Fruit fly (Drosophila melanogaster) whole organism, prepupa: ENCODE measurements around the gene Nct.
A peak's percentile ranks its signal among the peaks of the same experiment; 100 is the strongest.

Source experiments
- Blimp-1 ChIP-seq: fragments of 200-800 bp; sonication (Bioruptor generic); optimal IDR thresholded peaks from 3 replicates; lab custom pipeline; 2017; ENCODE audit warnings: missing biosample characterization, missing genetic modification characterization, mild to moderate bottlenecking, moderate library complexity, missing genetic modification reagents
- CG15336 ChIP-seq: fragments of 200-800 bp; sonication (Bioruptor generic); IDR thresholded peaks from 2 replicates; pipeline ENCODE4 v1.3.6; 2022; ENCODE audit warnings: missing biosample characterization, missing genetic modification characterization
- CG1621 ChIP-seq: fragments of 200-800 bp; sonication (Bioruptor generic); optimal IDR thresholded peaks from 3 replicates; lab custom pipeline; 2018; ENCODE audit warnings: missing biosample characterization, mild to moderate bottlenecking, missing genetic modification characterization
- CG16779 ChIP-seq: fragments of 200-800 bp; sonication (Bioruptor generic); optimal IDR thresholded peaks from 3 replicates; lab custom pipeline; 2017; ENCODE audit warnings: missing biosample characterization, mild to moderate bottlenecking, missing genetic modification characterization
- CG3032 ChIP-seq: fragments of 200-800 bp; optimal IDR thresholded peaks from 2 replicates; lab custom pipeline; 2019; ENCODE audit warnings: missing biosample characterization, mild to moderate bottlenecking, missing genetic modification characterization, moderate library complexity
- CG34406 ChIP-seq: fragments of 200-800 bp; sonication (Bioruptor generic); optimal IDR thresholded peaks from 3 replicates; lab custom pipeline; 2016; ENCODE audit warnings: missing biosample characterization, missing genetic modification characterization
- Ets21C ChIP-seq: fragments of 200-800 bp; sonication (Bioruptor generic); optimal IDR thresholded peaks from 3 replicates; lab custom pipeline; 2016; ENCODE audit warnings: missing biosample characterization, missing genetic modification characterization
- Hr38 ChIP-seq: sonication (Bioruptor generic); optimal IDR thresholded peaks from 2 replicates; lab custom pipeline; 2016; ENCODE audit warnings: missing biosample characterization, missing genetic modification characterization
- Hr39 ChIP-seq: fragments of 200-800 bp; sonication (Bioruptor generic); optimal IDR thresholded peaks from 2 replicates; lab custom pipeline; 2016; ENCODE audit warnings: missing biosample characterization, missing genetic modification characterization
- Lpt ChIP-seq: fragments of 200-800 bp; sonication (Bioruptor generic); optimal IDR thresholded peaks from 3 replicates; lab custom pipeline; 2016; ENCODE audit warnings: missing biosample characterization, missing genetic modification characterization
- Met ChIP-seq: fragments of 200-800 bp; sonication (Bioruptor generic); optimal IDR thresholded peaks from 3 replicates; lab custom pipeline; 2016; ENCODE audit warnings: missing biosample characterization, missing genetic modification characterization
- Sox14 ChIP-seq: fragments of 200-800 bp; sonication (Bioruptor generic); optimal IDR thresholded peaks from 3 replicates; lab custom pipeline; 2016; ENCODE audit warnings: missing biosample characterization, missing genetic modification characterization
- fkh ChIP-seq: fragments of 200-800 bp; sonication (Bioruptor generic); optimal IDR thresholded peaks from 3 replicates; lab custom pipeline; 2017; ENCODE audit warnings: missing biosample characterization, mild to moderate bottlenecking, missing genetic modification characterization, moderate library complexity
- salr ChIP-seq, 2 experiments: fragments of 200-800 bp; sonication (Bioruptor generic); optimal IDR thresholded peaks; 3 replicates each; lab custom pipeline; 2016 to 2018; ENCODE audit warnings: missing biosample characterization in 2 of 2, missing genetic modification characterization in 2 of 2, mild to moderate bottlenecking in 1 of 2

DNA sequence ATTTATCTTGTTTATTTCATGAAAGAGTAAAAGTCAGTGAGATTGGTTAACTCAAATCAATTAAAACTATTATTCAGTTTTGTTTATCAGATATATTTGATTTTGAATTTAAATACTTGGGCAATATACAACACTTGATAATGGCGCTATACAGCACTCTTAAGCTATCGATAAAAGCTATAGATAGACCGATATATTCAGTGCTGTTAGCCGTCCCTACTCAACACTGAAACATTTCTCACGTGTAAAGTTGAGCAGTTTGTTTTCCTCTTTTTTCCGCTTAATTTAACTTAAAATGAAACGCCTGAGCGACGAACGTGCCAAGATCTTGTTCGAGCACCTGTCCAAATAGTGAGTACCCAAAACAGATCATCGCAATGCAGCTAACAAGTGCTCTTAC is 981 bp upstream of the Nct start, which contains the start of gene CG7006:
- TF ChIP-seq Blimp-1 (no peak), CG3032 (tag; lab: Kevin White, UChicago) (no peak), Hr39 (GFP tag; lab: Kevin White, UChicago) (peak; percentile 63), fkh (GFP tag; lab: Kevin White, UChicago) (no peak), salr (GFP tag; optimal IDR thresholded peaks at IDR 0.05; lab: Kevin White, UChicago) (no peak), CG15336 (no peak), CG1621 (tag; lab: Kevin White, UChicago) (no peak), CG34406 (GFP tag; lab: Kevin White, UChicago) (no peak), CG16779 (no peak), Lpt (GFP tag; lab: Kevin White, UChicago) (no peak), Ets21C (GFP tag; lab: Kevin White, UChicago) (peak; percentile 39), Sox14 (GFP tag; lab: Kevin White, UChicago) (peak; percentile 39), Hr38 (GFP tag; lab: Kevin White, UChicago) (no peak), Met (GFP tag; lab: Kevin White, UChicago) (no peak)
